Fruit fly (Drosophila melanogaster) whole organism, embryonic: Measurements from ENCODE around the gene Rad60.

Source experiments
- ATbp ChIP-seq: fragments of 200-800 bp; sonication (Bioruptor generic); optimal IDR thresholded peaks from 2 replicates; lab custom pipeline; 2017; ENCODE audit warnings: missing biosample characterization, mild to moderate bottlenecking, missing genetic modification characterization, missing genetic modification reagents
- Atf6 ChIP-seq: fragments of 200-800 bp; sonication (Bioruptor generic); IDR thresholded peaks from 2 replicates; pipeline ENCODE4 v1.3.6; 2022; ENCODE audit warnings: missing biosample characterization, missing genetic modification characterization
- Bdp1 ChIP-seq: fragments of 200-800 bp; sonication (Bioruptor generic); optimal IDR thresholded peaks from 3 replicates; lab custom pipeline; 2016; ENCODE audit warnings: missing biosample characterization, missing genetic modification characterization
- Bgb ChIP-seq: fragments of 200-800 bp; sonication (Bioruptor generic); IDR thresholded peaks from 2 replicates; pipeline ENCODE4 v1.3.6; 2022; ENCODE audit warnings: missing biosample characterization, missing genetic modification characterization; ENCODE audit not compliant: partially characterized antibody
- CG1024 ChIP-seq: fragments of 200-800 bp; sonication (Bioruptor generic); IDR thresholded peaks from 2 replicates; pipeline ENCODE4 v1.3.6; 2022; ENCODE audit warnings: missing biosample characterization, missing genetic modification characterization
- CG10267 ChIP-seq: fragments of 200-800 bp; sonication (Bioruptor generic); optimal IDR thresholded peaks from 2 replicates; lab custom pipeline; 2018; ENCODE audit warnings: missing biosample characterization, mild to moderate bottlenecking, missing genetic modification characterization, moderate library complexity
- CG13624 ChIP-seq: fragments of 200-800 bp; sonication (Bioruptor generic); optimal IDR thresholded peaks from 2 replicates; lab custom pipeline; 2016; ENCODE audit warnings: missing biosample characterization, missing genetic modification characterization
- CG14965 ChIP-seq: fragments of 200-800 bp; sonication (Bioruptor generic); optimal IDR thresholded peaks from 2 replicates; lab custom pipeline; 2016; ENCODE audit warnings: missing biosample characterization, missing genetic modification characterization, borderline replicate concordance
- CG1602 ChIP-seq: fragments of 200-800 bp; sonication (Bioruptor generic); optimal IDR thresholded peaks from 3 replicates; lab custom pipeline; 2016; ENCODE audit warnings: missing biosample characterization, missing genetic modification characterization
- CG1647 ChIP-seq: fragments of 200-800 bp; sonication (Bioruptor generic); optimal IDR thresholded peaks from 3 replicates; lab custom pipeline; 2016; ENCODE audit warnings: missing biosample characterization, missing genetic modification characterization
- CG16863 ChIP-seq: fragments of 200-800 bp; sonication (Bioruptor generic); optimal IDR thresholded peaks from 3 replicates; lab custom pipeline; 2016; ENCODE audit warnings: missing biosample characterization, missing genetic modification characterization
- CG18262 ChIP-seq: fragments of 200-800 bp; optimal IDR thresholded peaks from 3 replicates; lab custom pipeline; 2019; ENCODE audit warnings: missing biosample characterization, mild to moderate bottlenecking, missing genetic modification characterization, moderate library complexity
- CG2678 ChIP-seq: fragments of 200-800 bp; sonication (Bioruptor generic); optimal IDR thresholded peaks from 3 replicates; lab custom pipeline; 2019; ENCODE audit warnings: missing biosample characterization, mild to moderate bottlenecking, missing genetic modification characterization, moderate library complexity
- CG32772 ChIP-seq: fragments of 200-800 bp; sonication (Bioruptor generic); IDR thresholded peaks from 2 replicates; pipeline ENCODE4 v1.3.6; 2022; ENCODE audit warnings: missing biosample characterization, missing genetic modification characterization
- CG3407 ChIP-seq: fragments of 200-800 bp; sonication (Bioruptor generic); optimal IDR thresholded peaks from 2 replicates; lab custom pipeline; 2018; ENCODE audit warnings: missing biosample characterization, mild to moderate bottlenecking, missing genetic modification characterization
- CG6683 ChIP-seq: fragments of 200-800 bp; sonication (Bioruptor generic); optimal IDR thresholded peaks from 2 replicates; lab custom pipeline; 2017; ENCODE audit warnings: missing biosample characterization, mild to moderate bottlenecking, missing genetic modification characterization, missing genetic modification reagents
- CG6765 ChIP-seq: fragments of 200-800 bp; sonication (Bioruptor generic); optimal IDR thresholded peaks from 3 replicates; lab custom pipeline; 2017; ENCODE audit warnings: missing biosample characterization, mild to moderate bottlenecking, missing genetic modification characterization
- CG7963 ChIP-seq: fragments of 200-800 bp; sonication (Bioruptor generic); IDR thresholded peaks from 3 replicates; pipeline ENCODE4 v1.3.6; 2022; ENCODE audit warnings: missing biosample characterization, missing genetic modification characterization; ENCODE audit not compliant: partially characterized antibody
- CG8290 ChIP-seq, 3 experiments: fragments of 200-800 bp; sonication (Bioruptor generic); optimal IDR thresholded peaks; 2 replicates each; lab custom pipeline; 2016 to 2019; ENCODE audit warnings: missing biosample characterization in 3 of 3, missing genetic modification characterization in 3 of 3, mild to moderate bottlenecking in 2 of 3, moderate library complexity in 1 of 3
- CHES-1-like ChIP-seq: fragments of 200-800 bp; sonication (Bioruptor generic); optimal IDR thresholded peaks from 2 replicates; lab custom pipeline; 2016; ENCODE audit warnings: missing biosample characterization, missing genetic modification characterization
- Camta ChIP-seq: fragments of 200-800 bp; sonication (Bioruptor generic); optimal IDR thresholded peaks from 2 replicates; lab custom pipeline; 2016; ENCODE audit warnings: missing biosample characterization, missing genetic modification characterization
- Fer1 ChIP-seq: fragments of 200-800 bp; sonication (Bioruptor generic); optimal IDR thresholded peaks from 2 replicates; lab custom pipeline; 2017; ENCODE audit warnings: missing biosample characterization, mild to moderate bottlenecking, missing genetic modification characterization
- Gsc ChIP-seq: fragments of 200-800 bp; sonication (Bioruptor generic); IDR thresholded peaks from 2 replicates; pipeline ENCODE4 v1.3.6; 2022; ENCODE audit warnings: missing biosample characterization, missing genetic modification characterization
- HLHmδ ChIP-seq: fragments of 200-800 bp; sonication (Bioruptor generic); optimal IDR thresholded peaks from 2 replicates; lab custom pipeline; 2018; ENCODE audit warnings: missing biosample characterization, mild to moderate bottlenecking, missing genetic modification characterization, moderate library complexity
- HmgD ChIP-seq: fragments of 200-800 bp; sonication (Bioruptor generic); optimal IDR thresholded peaks from 3 replicates; lab custom pipeline; 2016; ENCODE audit warnings: missing biosample characterization, missing genetic modification characterization
- Hmx ChIP-seq: fragments of 200-800 bp; sonication (Bioruptor generic); optimal IDR thresholded peaks from 2 replicates; lab custom pipeline; 2016; ENCODE audit warnings: missing biosample characterization, missing genetic modification characterization
- Hr51 ChIP-seq, 2 experiments: fragments of 200-800 bp; sonication (Bioruptor generic); optimal IDR thresholded peaks; 2 replicates in 1 of 2; 3 replicates in 1 of 2; lab custom pipeline; 2016 to 2018; ENCODE audit warnings: missing biosample characterization in 2 of 2, missing genetic modification characterization in 2 of 2, mild to moderate bottlenecking in 1 of 2, moderate library complexity in 1 of 2
- Lpt ChIP-seq: fragments of >200 bp; optimal IDR thresholded peaks from 2 replicates; lab custom pipeline; 2018; ENCODE audit warnings: missing biosample characterization, missing genetic modification characterization
- Nf-YB ChIP-seq: fragments of 200-800 bp; sonication (Bioruptor generic); optimal IDR thresholded peaks from 3 replicates; lab custom pipeline; 2019; ENCODE audit warnings: missing biosample characterization, mild to moderate bottlenecking, missing genetic modification characterization, moderate library complexity
- PHDP ChIP-seq: fragments of 200-800 bp; sonication (Bioruptor generic); optimal IDR thresholded peaks from 3 replicates; lab custom pipeline; 2018; ENCODE audit warnings: missing biosample characterization, mild to moderate bottlenecking, missing genetic modification characterization, moderate library complexity
- Scr ChIP-seq: fragments of 200-800 bp; sonication (Bioruptor generic); IDR thresholded peaks from 2 replicates; pipeline ENCODE4 v1.3.6; 2022; ENCODE audit warnings: missing biosample characterization, missing genetic modification characterization; ENCODE audit not compliant: partially characterized antibody
- Sry-β ChIP-seq: fragments of 200-800 bp; sonication (Bioruptor generic); optimal IDR thresholded peaks from 2 replicates; lab custom pipeline; 2018; ENCODE audit warnings: missing biosample characterization, mild to moderate bottlenecking, missing genetic modification characterization, moderate library complexity
- TFAM ChIP-seq: fragments of 200-800 bp; sonication (Bioruptor generic); optimal IDR thresholded peaks from 2 replicates; lab custom pipeline; 2017; ENCODE audit warnings: missing biosample characterization, missing genetic modification characterization, inconsistent platforms
- btn ChIP-seq: fragments of 200-800 bp; sonication (Bioruptor generic); optimal IDR thresholded peaks from 2 replicates; lab custom pipeline; 2016; ENCODE audit warnings: missing biosample characterization, missing genetic modification characterization
- cato ChIP-seq: fragments of 200-800 bp; sonication (Bioruptor generic); optimal IDR thresholded peaks from 2 replicates; lab custom pipeline; 2016; ENCODE audit warnings: missing biosample characterization, missing genetic modification characterization, borderline replicate concordance
- ci ChIP-seq: fragments of 200-800 bp; sonication (Bioruptor generic); IDR thresholded peaks from 3 replicates; pipeline ENCODE4 v1.3.6; 2022; ENCODE audit warnings: missing biosample characterization, missing genetic modification characterization
- dmrt11E ChIP-seq: fragments of 200-800 bp; sonication (Bioruptor generic); optimal IDR thresholded peaks from 3 replicates; lab custom pipeline; 2018; ENCODE audit warnings: missing biosample characterization, mild to moderate bottlenecking, missing genetic modification characterization, moderate library complexity
- en ChIP-seq: fragments of 200-800 bp; sonication (Bioruptor generic); optimal IDR thresholded peaks from 2 replicates; lab custom pipeline; 2016; ENCODE audit warnings: missing biosample characterization, missing genetic modification characterization
- esg ChIP-seq: fragments of 200-800 bp; sonication (Bioruptor generic); conservative IDR thresholded peaks from 2 replicates; pipeline ENCODE4 v1.3.6; 2022; ENCODE audit warnings: missing biosample characterization, missing genetic modification characterization
- gsb ChIP-seq: fragments of 200-800 bp; sonication (Bioruptor generic); IDR thresholded peaks from 2 replicates; pipeline ENCODE4 v1.3.6; 2022; ENCODE audit warnings: missing biosample characterization, missing genetic modification characterization
- lab ChIP-seq: fragments of 200-800 bp; sonication (Bioruptor generic); optimal IDR thresholded peaks from 3 replicates; lab custom pipeline; 2017; ENCODE audit warnings: missing biosample characterization, missing genetic modification characterization, mild to moderate bottlenecking, moderate library complexity, missing genetic modification reagents
- peb ChIP-seq: fragments of 200-800 bp; sonication (Bioruptor generic); IDR thresholded peaks from 2 replicates; pipeline ENCODE4 v1.3.6; 2022; ENCODE audit warnings: missing biosample characterization, missing genetic modification characterization
- pho ChIP-seq: fragments of 200-800 bp; sonication (Bioruptor generic); optimal IDR thresholded peaks from 2 replicates; lab custom pipeline; 2016; ENCODE audit warnings: missing biosample characterization, missing genetic modification characterization
- row ChIP-seq: fragments of 200-800 bp; sonication (Bioruptor generic); IDR thresholded peaks from 3 replicates; pipeline ENCODE4 v1.3.6; 2022; ENCODE audit warnings: missing biosample characterization, missing genetic modification characterization
- sima ChIP-seq: fragments of 200-800 bp; sonication (Bioruptor generic); optimal IDR thresholded peaks from 2 replicates; lab custom pipeline; 2016; ENCODE audit warnings: missing biosample characterization, missing genetic modification characterization
- tap ChIP-seq: fragments of 200-800 bp; optimal IDR thresholded peaks from 3 replicates; lab custom pipeline; 2019; ENCODE audit warnings: missing biosample characterization, mild to moderate bottlenecking, missing genetic modification characterization, moderate library complexity
- tin ChIP-seq: fragments of 200-800 bp; sonication (Bioruptor generic); optimal IDR thresholded peaks from 3 replicates; lab custom pipeline; 2016; ENCODE audit warnings: missing biosample characterization, missing genetic modification characterization
- trem ChIP-seq: fragments of 200-800 bp; optimal IDR thresholded peaks from 3 replicates; lab custom pipeline; 2019; ENCODE audit warnings: missing biosample characterization, mild to moderate bottlenecking, missing genetic modification characterization, moderate library complexity
- ttk ChIP-seq: fragments of 200-800 bp; sonication (Bioruptor generic); IDR thresholded peaks from 2 replicates; pipeline ENCODE4 v2.1.2; 2022; ENCODE audit warnings: missing biosample characterization, missing genetic modification characterization
- vfl ChIP-seq: fragments of 200-800 bp; sonication (Bioruptor generic); optimal IDR thresholded peaks from 2 replicates; lab custom pipeline; 2016; ENCODE audit warnings: missing biosample characterization, missing genetic modification characterization

The Rad60 gene

dm6 chr3R:23228605-23229264 lies 22.5 kb downstream of the Rad60 start (continued):
- TF ChIP-seq CG3407 (GFP tag; lab: Kevin White, UChicago) = no peak
- TF ChIP-seq CG18262 (tag; lab: Kevin White, UChicago) = no peak
- TF ChIP-seq dmrt11E (tag; lab: Kevin White, UChicago) = no peak
- TF ChIP-seq Camta = no peak
- TF ChIP-seq CG13624 (GFP tag; lab: Kevin White, UChicago) = peak; percentile 50
- TF ChIP-seq CG16863 = no peak
- TF ChIP-seq tap = no peak
- TF ChIP-seq row (GFP tag; lab: Robert Waterston, UW) = no peak
- no peak for TF ChIP-seq Hr51 (GFP tag; optimal IDR thresholded peaks at IDR 0.05; lab: Kevin White, UChicago)
- no peak for TF ChIP-seq CG6765 (GFP tag; lab: Kevin White, UChicago)
- TF ChIP-seq Gsc (GFP tag; lab: Robert Waterston, UW) = no peak
- TF ChIP-seq CG10267 (tag; lab: Kevin White, UChicago) = no peak
- TF ChIP-seq Nf-YB (GFP tag; lab: Kevin White, UChicago) = no peak
- TF ChIP-seq tin (GFP tag; lab: Kevin White, UChicago) = no peak
- TF ChIP-seq CG7963 = no peak
- no peak for TF ChIP-seq ATbp (GFP tag; lab: Kevin White, UChicago)
- TF ChIP-seq gsb (GFP tag; lab: Robert Waterston, UW) = no peak
- TF ChIP-seq Atf6 (GFP tag; lab: Robert Waterston, UW) = peak; percentile 44; the same call in 1 of the 2 replicates
- no peak for TF ChIP-seq ttk (GFP tag; lab: Robert Waterston, UW)
- no peak for TF ChIP-seq CG32772 (GFP tag; lab: Robert Waterston, UW)
- no peak for TF ChIP-seq CHES-1-like
- TF ChIP-seq Scr (GFP tag; lab: Robert Waterston, UW) = no peak
- peak; percentile 13 for TF ChIP-seq PHDP (tag; lab: Kevin White, UChicago)
- TF ChIP-seq Fer1 (GFP tag; lab: Kevin White, UChicago) = peak; percentile 43
- TF ChIP-seq peb (GFP tag; lab: Robert Waterston, UW) = no peak
- no peak for TF ChIP-seq en
- peak; percentile 68 for TF ChIP-seq CG2678 (tag; lab: Kevin White, UChicago)
- no peak for TF ChIP-seq HLHmδ
- no peak for TF ChIP-seq Lpt
- no peak for TF ChIP-seq HmgD (GFP tag; lab: Kevin White, UChicago)
- TF ChIP-seq cato (GFP tag; lab: Kevin White, UChicago) = no peak
- TF ChIP-seq esg (GFP tag; lab: Robert Waterston, UW) = no peak
- TF ChIP-seq Bgb = no peak
- no peak for TF ChIP-seq CG6683 (GFP tag; lab: Kevin White, UChicago)
- TF ChIP-seq ci = no peak
- TF ChIP-seq Sry-β = no peak
- no peak for TF ChIP-seq CG8290 (GFP tag; optimal IDR thresholded peaks at IDR 0.05; lab: Kevin White, UChicago)
- no peak for TF ChIP-seq CG8290 (tag; optimal IDR thresholded peaks at IDR 0.05; lab: Kevin White, UChicago)
- no peak for TF ChIP-seq TFAM
- no peak for TF ChIP-seq btn
- no peak for TF ChIP-seq CG14965 (GFP tag; lab: Kevin White, UChicago)
- no peak for TF ChIP-seq CG1647 (GFP tag; lab: Kevin White, UChicago)
- no peak for TF ChIP-seq trem
- TF ChIP-seq lab (GFP tag; lab: Kevin White, UChicago) = peak; percentile 61
- TF ChIP-seq CG1602 = no peak
- peak; percentile 30 for TF ChIP-seq vfl (GFP tag; lab: Kevin White, UChicago)
- no peak for TF ChIP-seq Bdp1 (GFP tag; lab: Kevin White, UChicago)
- no peak for TF ChIP-seq sima
- no peak for TF ChIP-seq CG1024 (GFP tag; lab: Robert Waterston, UW)
- peak; percentile 51 for TF ChIP-seq pho
- no peak for TF ChIP-seq Hmx
